Worm (Caenorhabditis elegans) whole organism, mixed stage, embryonic: Measurements from ENCODE around the gene ncx-9.

ENCODE experiments used
- blmp-1 ChIP-seq: fragments of 150-350 bp; optimal IDR thresholded peaks from 2 replicates; lab custom pipeline; 2014; ENCODE audit warnings: missing biosample characterization, missing genetic modification characterization
- ces-1 ChIP-seq: fragments of 150-350 bp; optimal IDR thresholded peaks from 2 replicates; lab custom pipeline; 2014; ENCODE audit warnings: missing biosample characterization, missing genetic modification reagents, missing genetic modification characterization
- elt-1 ChIP-seq: sonication (generic microtip); optimal IDR thresholded peaks from 2 replicates; lab custom pipeline; 2017; ENCODE audit warnings: missing genetic modification characterization, mild to moderate bottlenecking, missing compliant biosample characterization, antibody characterized with exemption, moderate library complexity, borderline replicate concordance; ENCODE audit not compliant: insufficient read depth
- flh-1 ChIP-seq: fragments of 200-800 bp; sonication (Bioruptor generic); optimal IDR thresholded peaks from 2 replicates; lab custom pipeline; 2018; ENCODE audit warnings: mild to moderate bottlenecking, missing genetic modification characterization, moderate library complexity, missing compliant biosample characterization
- lsy-2 ChIP-seq: fragments of 150-350 bp; optimal IDR thresholded peaks from 2 replicates; lab custom pipeline; 2014; ENCODE audit warnings: missing biosample characterization, missing genetic modification characterization
- mep-1 ChIP-seq: fragments of 150-350 bp; optimal IDR thresholded peaks from 2 replicates; lab custom pipeline; 2017; ENCODE audit warnings: missing biosample characterization, missing genetic modification reagents, missing genetic modification characterization, inconsistent platforms
- nhr-12 ChIP-seq: fragments of 150-350 bp; optimal IDR thresholded peaks from 2 replicates; lab custom pipeline; 2014; ENCODE audit warnings: missing biosample characterization, missing genetic modification characterization
- sem-2 ChIP-seq: fragments of 200-800 bp; sonication (Bioruptor generic); optimal IDR thresholded peaks from 2 replicates; lab custom pipeline; 2018; ENCODE audit warnings: mild to moderate bottlenecking, missing genetic modification characterization, missing compliant biosample characterization
- unc-62 ChIP-seq: fragments of 150-350 bp; optimal IDR thresholded peaks from 2 replicates; lab custom pipeline; 2014; ENCODE audit warnings: missing biosample characterization, missing genetic modification reagents, missing genetic modification characterization

ce11 chrV:5036364-5036763 lies 41.3 kb upstream of the ncx-9 start, which contains the start of gene K11D12.7:
- TF ChIP-seq blmp-1 (tag; lab: Kevin White, UChicago): no peak
- TF ChIP-seq unc-62: no peak
- TF ChIP-seq elt-1: no peak
- no peak for TF ChIP-seq lsy-2 (tag; lab: Kevin White, UChicago)
- TF ChIP-seq flh-1 (GFP tag; lab: Kevin White, UChicago): no peak
- no peak for TF ChIP-seq sem-2 (GFP tag; lab: Kevin White, UChicago)
- TF ChIP-seq mep-1 (tag; lab: Kevin White, UChicago): no peak
- TF ChIP-seq nhr-12 (tag; lab: Kevin White, UChicago): no peak
- no peak for TF ChIP-seq ces-1 (GFP tag; lab: Kevin White, UChicago)
